Fruit fly (Drosophila melanogaster) whole organism: Measurements from ENCODE around the gene firl.

Experiments
- Dll ChIP-seq: fragments of >200 bp; optimal IDR thresholded peaks from 2 replicates; lab custom pipeline; 2017
- pan ChIP-seq: fragments of >200 bp; optimal IDR thresholded peaks from 2 replicates; lab custom pipeline; 2017
- psq ChIP-seq: fragments of >200 bp; optimal IDR thresholded peaks from 2 replicates; lab custom pipeline; 2017
- usp ChIP-seq: fragments of >200 bp; optimal IDR thresholded peaks from 2 replicates; lab custom pipeline; 2017; ENCODE audit warnings: missing biosample characterization, missing genetic modification characterization, mixed read lengths

DNA sequence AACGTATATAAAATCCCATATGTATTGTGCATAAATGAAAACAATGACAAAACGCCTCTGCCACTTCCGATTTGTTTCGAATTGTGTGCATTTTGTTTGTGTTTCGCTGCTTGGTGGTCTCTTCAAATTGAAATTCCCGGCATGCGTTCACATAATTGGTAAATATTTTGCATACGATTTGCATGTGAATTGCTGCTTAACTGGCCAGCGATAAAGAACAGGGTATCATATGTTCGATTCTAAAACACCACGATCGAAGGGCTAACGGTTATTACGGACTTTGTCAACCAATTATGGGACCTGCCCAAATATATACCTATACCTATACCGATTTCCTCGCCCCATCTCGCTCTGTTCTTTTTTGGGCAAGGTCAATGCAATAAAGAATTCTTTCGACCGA is 38.5 kb downstream of the firl start:
- TF ChIP-seq psq (lab: Kevin White, UChicago) (no peak), Dll (lab: Kevin White, UChicago) (no peak), usp (no peak), pan (lab: Kevin White, UChicago) (no peak)
